Worm (Caenorhabditis elegans): ENCODE measurements around the gene C46A5.4.

Gene C46A5.4

DNA sequence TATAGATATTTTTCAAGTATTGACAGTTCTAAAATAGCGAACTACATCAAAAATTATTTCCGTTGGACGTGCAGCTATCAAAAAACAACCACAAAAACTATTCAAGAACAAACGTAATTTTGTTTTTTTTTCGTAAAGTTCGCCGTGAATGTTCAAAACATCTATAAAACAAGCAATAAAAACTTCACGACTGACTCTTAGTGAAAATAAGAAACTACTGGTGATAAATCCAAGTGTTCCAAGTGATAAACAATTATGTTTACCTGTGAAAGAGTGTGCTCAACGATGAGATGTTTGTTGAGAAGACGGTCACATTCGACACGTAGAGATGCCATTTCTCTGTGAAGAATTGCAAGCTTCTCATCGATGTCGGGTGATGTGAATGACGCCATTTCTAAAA, 34.3 kb downstream of the C46A5.4 start, which contains the start of gene C50F7.6:
Gene C50F7.6, minus strand, starts transcription at position 394 of the 400 bp plus-strand sequence.
- TF ChIP-seq snu-23 (GFP tag; optimal IDR thresholded peaks at IDR 0.05) (no peak), swsn-7 (tag; optimal IDR thresholded peaks at IDR 0.05) (no peak), pax-3 (tag; optimal IDR thresholded peaks at IDR 0.05) (no peak), elt-3 (tag; optimal IDR thresholded peaks at IDR 0.05) (no peak), nhr-84 (tag; optimal IDR thresholded peaks at IDR 0.05) (no peak), nhr-28 (tag; optimal IDR thresholded peaks at IDR 0.05) (no peak), lsy-2 (tag; optimal IDR thresholded peaks at IDR 0.05) (no peak), mef-2 (tag; optimal IDR thresholded peaks at IDR 0.05) (no peak), ama-1 (optimal IDR thresholded peaks at IDR 0.05) (no peak), fos-1 (tag; optimal IDR thresholded peaks at IDR 0.05) (no peak), jun-1 (tag; optimal IDR thresholded peaks at IDR 0.05) (no peak), hlh-4 (tag; optimal IDR thresholded peaks at IDR 0.05) (no peak), nhr-20 (tag; optimal IDR thresholded peaks at IDR 0.05) (no peak), dpl-1 (GFP tag; optimal IDR thresholded peaks at IDR 0.05) (no peak), isw-1 (GFP tag; IDR thresholded peaks at IDR 0.05) (no peak)

- TF ChIP-seq ceh-8 (GFP tag; optimal IDR thresholded peaks at IDR 0.05) (no peak), sup-37 (GFP tag; optimal IDR thresholded peaks at IDR 0.05) (no peak), hlh-4 (tag; optimal IDR thresholded peaks at IDR 0.05) (no peak), jun-1 (tag; optimal IDR thresholded peaks at IDR 0.05) (no peak), snu-23 (GFP tag; optimal IDR thresholded peaks at IDR 0.05) (no peak), pqm-1 (tag; optimal IDR thresholded peaks at IDR 0.05) (no peak), mep-1 (tag; optimal IDR thresholded peaks at IDR 0.05) (no peak), nhr-28 (tag; optimal IDR thresholded peaks at IDR 0.05) (no peak), nhr-77 (tag; optimal IDR thresholded peaks at IDR 0.05) (no peak), unc-98 (GFP tag; IDR thresholded peaks at IDR 0.05) (no peak), ztf-4 (tag; optimal IDR thresholded peaks at IDR 0.05) (no peak)
Observed at ce11 chrIV:7717916-7718315, 39.2 kb downstream of the C46A5.4 start, which contains the start of gene F33D4.6. Gene F33D4.6, minus strand, starts transcription at chrIV:7718016.

- no peak for TF ChIP-seq nhr-90 (tag; optimal IDR thresholded peaks at IDR 0.05; ENCODE audit: poor library complexity)
- peak; percentile 41 for TF ChIP-seq elt-2 (tag; optimal IDR thresholded peaks at IDR 0.05)
- no peak for TF ChIP-seq fos-1 (tag; optimal IDR thresholded peaks at IDR 0.05)
- TF ChIP-seq C34B4.2 (tag; optimal IDR thresholded peaks at IDR 0.05), result no peak
Observed at ce11 chrIV:7712252-7712651, 44.9 kb downstream of the C46A5.4 start.

DNA sequence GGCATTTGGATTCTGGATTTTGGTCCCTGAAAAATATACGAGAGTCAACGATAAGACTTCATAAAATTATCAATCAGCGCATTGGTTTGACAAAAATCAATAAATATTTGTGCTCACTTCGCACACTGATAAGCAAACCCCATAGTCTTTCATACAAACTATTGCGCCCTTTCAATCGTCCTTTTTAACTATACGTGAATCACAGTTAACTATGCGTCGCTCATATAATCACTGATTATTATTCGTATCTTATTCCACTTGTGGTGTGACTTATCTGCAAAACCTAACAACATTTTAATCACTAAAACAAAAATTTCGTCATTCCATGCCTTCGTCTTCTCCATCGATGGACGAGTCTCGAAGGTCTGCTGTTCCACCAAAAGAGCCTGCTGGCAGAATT, 46.3 kb downstream of the C46A5.4 start, which contains the start of gene nhr-8:
Gene nhr-8, plus strand, starts transcription at position 160 of the 400 bp plus-strand sequence.
- TF ChIP-seq nhr-71 (tag; optimal IDR thresholded peaks at IDR 0.05), result peak; percentile 23
- TF ChIP-seq unc-62 (GFP tag; optimal IDR thresholded peaks at IDR 0.05), result no peak
- TF ChIP-seq ceh-63 (GFP tag; optimal IDR thresholded peaks at IDR 0.05), result no peak
- no peak for TF ChIP-seq nhr-11 (tag; optimal IDR thresholded peaks at IDR 0.05)
- peak; percentile 4 for TF ChIP-seq pax-3 (tag; optimal IDR thresholded peaks at IDR 0.05)
- peak; percentile 14 for TF ChIP-seq nhr-85 (tag)
- peak; percentile 5 for TF ChIP-seq nhr-20 (tag; optimal IDR thresholded peaks at IDR 0.05)
- TF ChIP-seq ces-1 (GFP tag; optimal IDR thresholded peaks at IDR 0.05), result no peak
- no peak for TF ChIP-seq sup-37 (GFP tag; optimal IDR thresholded peaks at IDR 0.05)
- TF ChIP-seq fkh-10 (GFP tag; optimal IDR thresholded peaks at IDR 0.05), result no peak
- TF ChIP-seq lin-14 (GFP tag; optimal IDR thresholded peaks at IDR 0.05), result no peak
- no peak for TF ChIP-seq alr-1 (tag; optimal IDR thresholded peaks at IDR 0.05; ENCODE audit: borderline replicate concordance)
- peak; percentile 43 for TF ChIP-seq jun-1 (tag; optimal IDR thresholded peaks at IDR 0.05)
- no peak for TF ChIP-seq F16B12.6 (tag; optimal IDR thresholded peaks at IDR 0.05)
- TF ChIP-seq efl-1 (optimal IDR thresholded peaks at IDR 0.05), result no peak
- peak in 1 of 2 experiments; percentile 36 for TF ChIP-seq efl-1 (GFP tag; optimal IDR thresholded peaks at IDR 0.05 in 1 of 2)
- peak; percentile 21 for TF ChIP-seq tlp-1 (tag; optimal IDR thresholded peaks at IDR 0.05)
- no peak for TF ChIP-seq fkh-8 (tag; optimal IDR thresholded peaks at IDR 0.05)
- TF ChIP-seq pqm-1 (tag; optimal IDR thresholded peaks at IDR 0.05), result peak; percentile 33
- no peak for TF ChIP-seq elt-3 (tag; optimal IDR thresholded peaks at IDR 0.05)
- TF ChIP-seq elt-2 (tag; optimal IDR thresholded peaks at IDR 0.05), result peak; percentile 95
- TF ChIP-seq lin-35 (GFP tag; optimal IDR thresholded peaks at IDR 0.05), result peak in 1 of 2 experiments; percentile 47
